Fruit fly (Drosophila melanogaster) whole organism, adult: ENCODE measurements around the gene CG34183.

Experiments
- CG11617 ChIP-seq: fragments of 200-800 bp; sonication (Bioruptor generic); optimal IDR thresholded peaks from 2 replicates; lab custom pipeline; 2017; ENCODE audit warnings: mild to moderate bottlenecking, missing biosample characterization, missing genetic modification reagents, missing genetic modification characterization
- CG12768 ChIP-seq: fragments of 200-800 bp; sonication (Bioruptor generic); optimal IDR thresholded peaks from 2 replicates; lab custom pipeline; 2017; ENCODE audit warnings: missing biosample characterization, missing genetic modification characterization, mild to moderate bottlenecking, moderate library complexity, missing genetic modification reagents
- CG14711 ChIP-seq: fragments of 200-800 bp; sonication (Bioruptor generic); optimal IDR thresholded peaks from 2 replicates; lab custom pipeline; 2018; ENCODE audit warnings: missing biosample characterization, mild to moderate bottlenecking, missing genetic modification characterization, moderate library complexity
- CG1620 ChIP-seq: fragments of 200-800 bp; sonication (Bioruptor generic); optimal IDR thresholded peaks from 2 replicates; lab custom pipeline; 2016; ENCODE audit warnings: missing biosample characterization, missing genetic modification characterization
- CG33017 ChIP-seq: fragments of 200-800 bp; sonication (Bioruptor generic); optimal IDR thresholded peaks from 2 replicates; lab custom pipeline; 2018; ENCODE audit warnings: missing biosample characterization, mild to moderate bottlenecking, missing genetic modification characterization, moderate library complexity
- CG5204 ChIP-seq: fragments of 200-800 bp; sonication (Bioruptor generic); optimal IDR thresholded peaks from 2 replicates; lab custom pipeline; 2016; ENCODE audit warnings: missing biosample characterization, missing genetic modification characterization
- CG7045 ChIP-seq: fragments of 200-800 bp; sonication (Bioruptor generic); optimal IDR thresholded peaks from 2 replicates; lab custom pipeline; 2017; ENCODE audit warnings: missing biosample characterization, mild to moderate bottlenecking, missing genetic modification characterization
- CG7101 ChIP-seq: fragments of 200-800 bp; sonication (Bioruptor generic); optimal IDR thresholded peaks from 2 replicates; lab custom pipeline; 2018; ENCODE audit warnings: missing biosample characterization, mild to moderate bottlenecking, missing genetic modification characterization, moderate library complexity
- Clk ChIP-seq: fragments of 200-800 bp; sonication (Bioruptor generic); optimal IDR thresholded peaks from 2 replicates; lab custom pipeline; 2017; ENCODE audit warnings: missing biosample characterization, missing genetic modification characterization
- Crg-1 ChIP-seq: fragments of 200-800 bp; sonication (Bioruptor generic); optimal IDR thresholded peaks from 2 replicates; lab custom pipeline; 2016; ENCODE audit warnings: missing biosample characterization, missing genetic modification characterization
- Hr96 ChIP-seq: fragments of 200-800 bp; sonication (Bioruptor generic); optimal IDR thresholded peaks from 2 replicates; lab custom pipeline; 2016; ENCODE audit warnings: missing biosample characterization, missing genetic modification characterization
- Mnt ChIP-seq: fragments of 200-800 bp; sonication (Bioruptor generic); optimal IDR thresholded peaks from 2 replicates; lab custom pipeline; 2016; ENCODE audit warnings: missing biosample characterization, mild to moderate bottlenecking, missing genetic modification characterization
- bab1 ChIP-seq: fragments of 200-800 bp; sonication (Bioruptor generic); optimal IDR thresholded peaks from 3 replicates; lab custom pipeline; 2019; ENCODE audit warnings: missing biosample characterization, mild to moderate bottlenecking, missing genetic modification characterization, moderate library complexity
- cic ChIP-seq: fragments of 200-800 bp; sonication (Bioruptor generic); optimal IDR thresholded peaks from 2 replicates; lab custom pipeline; 2017; ENCODE audit warnings: missing biosample characterization, mild to moderate bottlenecking, missing genetic modification characterization, moderate library complexity
- cnc ChIP-seq, 2 experiments: fragments of >200 bp; optimal IDR thresholded peaks; 2 replicates each; lab custom pipeline; 2017
- kay ChIP-seq: fragments of 200-800 bp; sonication (Bioruptor generic); peaks from one replicate; lab custom pipeline; 2016; ENCODE audit warnings: missing biosample characterization, missing genetic modification characterization, borderline replicate concordance
- ovo ChIP-seq: fragments of 200-800 bp; sonication (Bioruptor generic); optimal IDR thresholded peaks from 2 replicates; lab custom pipeline; 2016; ENCODE audit warnings: missing biosample characterization, missing genetic modification characterization
- pad ChIP-seq: fragments of 200-800 bp; sonication (Bioruptor generic); optimal IDR thresholded peaks from 3 replicates; lab custom pipeline; 2017; ENCODE audit warnings: missing biosample characterization, missing genetic modification characterization, mild to moderate bottlenecking, moderate library complexity, missing genetic modification reagents
- tj ChIP-seq: fragments of 200-800 bp; sonication (Bioruptor generic); optimal IDR thresholded peaks from 3 replicates; lab custom pipeline; 2017; ENCODE audit warnings: missing biosample characterization, mild to moderate bottlenecking, missing genetic modification characterization, moderate library complexity
- toe ChIP-seq: fragments of 200-800 bp; sonication (Bioruptor generic); optimal IDR thresholded peaks from 2 replicates; lab custom pipeline; 2016; ENCODE audit warnings: missing biosample characterization, missing genetic modification characterization

CG34183 gene

DNA sequence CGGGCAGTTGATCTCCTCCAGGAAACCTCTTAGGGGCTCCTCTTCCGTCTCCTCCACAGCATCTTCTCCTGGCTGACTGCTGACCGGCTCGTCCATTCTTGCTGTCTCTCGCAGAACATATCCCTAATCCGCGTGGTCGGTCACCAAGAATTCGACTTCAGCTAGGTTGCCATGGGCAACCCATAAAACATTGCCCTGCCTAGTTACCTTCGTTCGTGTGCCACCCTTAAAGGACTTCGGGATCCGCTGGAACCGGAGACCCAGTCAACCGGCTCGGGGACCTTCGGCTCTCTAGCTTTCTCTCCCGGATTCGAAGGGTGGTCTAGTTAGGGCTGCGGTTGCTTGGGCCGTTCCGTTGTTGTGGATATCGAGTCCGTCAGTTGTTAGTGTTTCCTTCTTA lies 34.2 kb upstream of the CG34183 start, which contains the start of the genes TbCMF46 and CG42366:
Gene TbCMF46 (minus strand): TSS at position 101 of the 400 bp plus-strand sequence.
Gene CG42366 (plus strand): TSS at position 397 of the 400 bp plus-strand sequence.
- TF ChIP-seq CG12768 (GFP tag; lab: Kevin White, UChicago) (no peak), bab1 (GFP tag; lab: Kevin White, UChicago) (no peak), Clk (GFP tag; lab: Kevin White, UChicago) (no peak), Mnt (GFP tag; lab: Kevin White, UChicago) (no peak), CG33017 (tag; lab: Kevin White, UChicago) (no peak), ovo (GFP tag; lab: Kevin White, UChicago) (no peak), cnc (optimal IDR thresholded peaks at IDR 0.05; lab: Kevin White, UChicago) (no peak), pad (GFP tag; lab: Kevin White, UChicago) (no peak), CG5204 (GFP tag; lab: Kevin White, UChicago) (no peak), kay (GFP tag; lab: Kevin White, UChicago) (no peak), CG11617 (GFP tag; lab: Kevin White, UChicago) (no peak), Crg-1 (GFP tag; lab: Kevin White, UChicago) (no peak), CG1620 (GFP tag; lab: Kevin White, UChicago) (no peak), tj (GFP tag; lab: Kevin White, UChicago) (no peak), CG7101 (tag; lab: Kevin White, UChicago) (no peak)

DNA sequence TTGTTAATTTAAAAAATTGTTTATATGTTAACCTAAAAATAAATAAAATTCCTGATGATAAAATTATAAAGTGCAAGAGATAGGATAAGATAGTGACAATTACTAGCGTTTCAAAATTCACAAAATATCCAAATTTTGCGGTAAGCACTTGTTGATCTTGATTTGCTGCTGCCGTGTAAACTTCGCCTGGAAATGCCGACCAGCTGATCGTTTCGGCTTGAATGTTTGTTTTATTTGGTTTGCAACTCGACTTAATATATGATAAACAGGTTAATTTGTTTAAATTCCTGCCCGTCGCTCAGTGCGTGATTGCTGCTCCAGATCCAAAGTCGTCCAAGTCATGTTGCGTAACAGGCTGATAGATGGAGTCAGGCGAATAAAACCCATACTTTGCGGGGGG lies 30.8 kb upstream of the CG34183 start, which contains the start of gene CG4592:
Gene CG4592 (plus strand): TSS at position 233 of the 400 bp plus-strand sequence.
- peak; percentile 12 for TF ChIP-seq CG1620 (GFP tag; lab: Kevin White, UChicago)
- TF ChIP-seq pad (GFP tag; lab: Kevin White, UChicago), result peak; percentile 25
- peak; percentile 24 for TF ChIP-seq cic (GFP tag; lab: Kevin White, UChicago)
- TF ChIP-seq Clk (GFP tag; lab: Kevin White, UChicago), result no peak
- peak; percentile 72 for TF ChIP-seq CG7045 (GFP tag; lab: Kevin White, UChicago)
- TF ChIP-seq CG5204 (GFP tag; lab: Kevin White, UChicago), result peak; percentile 40
- peak; percentile 78 for TF ChIP-seq CG7101 (tag; lab: Kevin White, UChicago)
- peak; percentile 79 for TF ChIP-seq CG11617 (GFP tag; lab: Kevin White, UChicago)
- no peak for TF ChIP-seq ovo (GFP tag; lab: Kevin White, UChicago)
- TF ChIP-seq CG14711, result peak; percentile 66
- no peak for TF ChIP-seq Crg-1 (GFP tag; lab: Kevin White, UChicago)
- peak; percentile 85 for TF ChIP-seq bab1 (GFP tag; lab: Kevin White, UChicago)
- TF ChIP-seq kay (GFP tag; lab: Kevin White, UChicago), result peak; percentile 88
- TF ChIP-seq tj (GFP tag; lab: Kevin White, UChicago), result peak; percentile 56
- no peak for TF ChIP-seq cnc (optimal IDR thresholded peaks at IDR 0.05; lab: Kevin White, UChicago)
- TF ChIP-seq toe (GFP tag; lab: Kevin White, UChicago), result peak; percentile 67
- TF ChIP-seq CG12768 (GFP tag; lab: Kevin White, UChicago), result peak; percentile 82
- TF ChIP-seq Mnt (GFP tag; lab: Kevin White, UChicago), result peak; percentile 51
- peak; percentile 72 for TF ChIP-seq CG33017 (tag; lab: Kevin White, UChicago)
- TF ChIP-seq Hr96 (GFP tag; lab: Kevin White, UChicago), result peak; percentile 69

DNA sequence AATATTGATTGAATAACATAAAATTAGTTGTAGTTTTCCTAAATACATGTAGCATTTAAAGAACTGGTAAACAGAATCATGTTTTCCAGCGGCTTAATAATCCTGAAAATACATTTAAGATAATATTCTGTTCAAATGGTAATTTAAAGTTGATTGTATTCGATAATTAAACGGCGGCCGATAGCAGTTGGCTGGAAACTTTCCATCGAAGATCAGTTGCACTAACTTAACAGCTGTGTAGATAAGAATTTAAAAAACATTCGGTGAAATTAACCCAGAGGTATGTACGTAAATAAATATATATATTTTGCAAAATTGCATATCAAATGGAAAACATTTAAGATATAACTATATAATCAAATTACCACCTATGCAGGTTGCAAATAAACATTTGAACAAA lies 29.4 kb upstream of the CG34183 start, which contains the start of gene CG4594:
Gene CG4594 (plus strand): TSS at position 212 of the 400 bp plus-strand sequence.
- TF ChIP-seq Hr96 (GFP tag; lab: Kevin White, UChicago) (no peak), CG14711 (no peak), CG1620 (GFP tag; lab: Kevin White, UChicago) (no peak), CG33017 (tag; lab: Kevin White, UChicago) (no peak), bab1 (GFP tag; lab: Kevin White, UChicago) (no peak), toe (GFP tag; lab: Kevin White, UChicago) (no peak)

DNA sequence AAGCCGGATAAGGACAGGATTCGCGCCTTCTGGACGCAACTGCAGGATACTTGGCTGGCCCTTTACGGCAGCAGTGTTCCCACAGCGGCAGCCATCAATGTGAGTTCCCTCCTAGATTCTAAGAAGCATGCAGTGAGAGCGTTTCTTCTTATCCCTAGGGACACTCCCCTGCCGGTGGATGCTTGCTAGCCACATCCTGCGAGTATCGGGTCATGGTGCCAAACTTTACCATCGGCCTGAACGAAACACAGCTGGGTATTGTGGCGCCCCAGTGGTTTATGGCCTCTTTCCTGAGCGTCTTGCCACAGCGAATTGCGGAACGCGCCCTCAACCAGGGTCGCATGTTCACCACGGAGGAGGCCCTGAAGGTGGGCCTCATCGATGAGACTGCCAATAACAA lies 28.6 kb upstream of the CG34183 start:
- TF ChIP-seq Mnt (GFP tag; lab: Kevin White, UChicago) (no peak), pad (GFP tag; lab: Kevin White, UChicago) (no peak), cic (GFP tag; lab: Kevin White, UChicago) (no peak), CG1620 (GFP tag; lab: Kevin White, UChicago) (no peak), cnc (optimal IDR thresholded peaks at IDR 0.05; lab: Kevin White, UChicago) (no peak), CG14711 (no peak), ovo (GFP tag; lab: Kevin White, UChicago) (no peak), Crg-1 (GFP tag; lab: Kevin White, UChicago) (no peak), tj (GFP tag; lab: Kevin White, UChicago) (no peak)

DNA sequence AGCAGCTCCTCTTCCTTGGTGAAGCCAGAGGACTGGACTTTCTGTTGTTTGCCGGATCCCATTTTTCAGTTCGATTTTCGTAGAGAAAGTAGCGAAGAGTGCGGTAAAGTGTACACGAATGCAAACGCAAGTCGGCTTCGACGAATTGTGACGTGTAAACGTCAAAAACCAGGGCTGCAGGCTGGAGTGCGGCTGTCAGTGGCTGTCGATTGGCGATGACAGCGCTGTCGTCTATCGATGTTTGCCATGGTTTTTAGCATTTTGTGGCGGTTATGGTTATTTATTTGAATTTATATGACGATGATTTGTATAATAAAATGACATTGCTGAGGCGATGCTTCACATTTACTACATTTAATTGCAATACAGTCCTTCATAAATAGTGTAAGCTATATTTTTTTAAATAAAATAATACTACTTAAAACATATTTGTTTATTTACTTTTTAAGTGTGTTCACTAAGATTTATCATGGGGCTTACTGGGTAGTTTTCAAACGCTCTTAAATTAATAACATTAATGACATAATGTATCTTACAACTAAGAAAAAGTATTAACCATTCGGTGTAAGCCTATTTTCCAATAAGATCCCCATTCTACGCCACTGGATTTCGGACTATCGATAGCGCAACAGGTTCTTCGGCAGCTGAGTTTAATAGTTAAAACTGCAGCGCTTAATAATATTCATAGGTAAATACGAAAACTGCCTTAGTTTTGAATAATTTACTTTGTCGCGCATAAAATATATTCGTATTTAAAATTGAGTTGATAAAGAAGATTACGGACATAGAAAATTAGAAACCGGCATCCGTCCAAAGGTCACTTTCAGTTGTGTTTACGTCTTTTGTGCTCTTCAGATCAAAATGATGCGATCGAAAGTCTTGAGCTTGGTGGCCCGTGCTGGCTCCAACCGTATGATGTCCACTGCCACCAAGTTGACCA lies 27.7 kb upstream of the CG34183 start, which contains the start of the genes CG5885 and CG4598:
Gene CG5885 (minus strand): TSS at position 311 of the 940 bp plus-strand sequence.
Gene CG4598 (plus strand): TSS at position 599 of the 940 bp plus-strand sequence.
- TF ChIP-seq Crg-1 (GFP tag; lab: Kevin White, UChicago) (peak; percentile 34), toe (GFP tag; lab: Kevin White, UChicago) (peak; percentile 76), Mnt (GFP tag; lab: Kevin White, UChicago) (peak; percentile 18), CG12768 (GFP tag; lab: Kevin White, UChicago) (peak; percentile 77), tj (GFP tag; lab: Kevin White, UChicago) (peak; percentile 46), bab1 (GFP tag; lab: Kevin White, UChicago) (peak; percentile 45), pad (GFP tag; lab: Kevin White, UChicago) (peak; percentile 23), CG11617 (GFP tag; lab: Kevin White, UChicago) (peak; percentile 79), CG33017 (tag; lab: Kevin White, UChicago) (peak; percentile 77), Hr96 (GFP tag; lab: Kevin White, UChicago) (peak; percentile 62), CG14711 (peak; percentile 42), CG7045 (GFP tag; lab: Kevin White, UChicago) (peak; percentile 68), CG5204 (GFP tag; lab: Kevin White, UChicago) (peak; percentile 63), cnc (optimal IDR thresholded peaks at IDR 0.05; lab: Kevin White, UChicago) (no peak), CG1620 (GFP tag; lab: Kevin White, UChicago) (peak; percentile 60), cic (GFP tag; lab: Kevin White, UChicago) (peak; percentile 33), kay (GFP tag; lab: Kevin White, UChicago) (no peak), Clk (GFP tag; lab: Kevin White, UChicago) (peak; percentile 23), ovo (GFP tag; lab: Kevin White, UChicago) (no peak), CG7101 (tag; lab: Kevin White, UChicago) (peak; percentile 70)
